Worm (Caenorhabditis elegans): Measurements from ENCODE around the gene F43D2.6.
A peak's percentile ranks its signal among the peaks of the same experiment; 100 is the strongest.

Gene F43D2.6

ce11 chrV:14585351-14585750, 49.6 kb downstream of the F43D2.6 start, which contains the start of gene Y40H4A.2:
Y40H4A.2 (minus strand) TSS chrV:14585451.
- no peak for TF ChIP-seq ztf-11 (tag; optimal IDR thresholded peaks at IDR 0.05)
- no peak for TF ChIP-seq nhr-25 (tag; optimal IDR thresholded peaks at IDR 0.05)
- no peak for TF ChIP-seq aly-2 (tag; optimal IDR thresholded peaks at IDR 0.05)
- no peak for TF ChIP-seq elt-1 (tag; optimal IDR thresholded peaks at IDR 0.05)
- no peak for TF ChIP-seq blmp-1 (tag; optimal IDR thresholded peaks at IDR 0.05; ENCODE audit: insufficient read depth)
- no peak for TF ChIP-seq elt-3 (tag; optimal IDR thresholded peaks at IDR 0.05)
- TF ChIP-seq sma-9 (GFP tag; optimal IDR thresholded peaks at IDR 0.05) = no peak
- no peak for TF ChIP-seq sma-9 (tag; optimal IDR thresholded peaks at IDR 0.05)
- TF ChIP-seq nhr-10 (tag; optimal IDR thresholded peaks at IDR 0.05) = no peak
- TF ChIP-seq nhr-129 (tag; optimal IDR thresholded peaks at IDR 0.05) = no peak

ce11 chrV:14579619-14580018, 55.4 kb downstream of the F43D2.6 start, which contains the start of gene gar-3:
gar-3 (minus strand) TSS chrV:14579719.
- TF ChIP-seq sma-9 (GFP tag; optimal IDR thresholded peaks at IDR 0.05) (no peak), sma-9 (tag; optimal IDR thresholded peaks at IDR 0.05) (no peak), nhr-23 (tag; optimal IDR thresholded peaks at IDR 0.05) (no peak), unc-55 (GFP tag; optimal IDR thresholded peaks at IDR 0.05) (peak; percentile 45), skn-1 (tag; optimal IDR thresholded peaks at IDR 0.05) (no peak), ceh-82 (tag; optimal IDR thresholded peaks at IDR 0.05) (no peak)
